Fruit fly (Drosophila melanogaster) whole organism, prepupa: ENCODE measurements around the gene CG6398.

ENCODE experiments used
- CG10631 ChIP-seq: fragments of 200-800 bp; sonication (Bioruptor generic); optimal IDR thresholded peaks from 2 replicates; lab custom pipeline; 2016; ENCODE audit warnings: missing biosample characterization, missing genetic modification characterization
- CG10669 ChIP-seq: fragments of 200-800 bp; sonication (Bioruptor generic); optimal IDR thresholded peaks from 3 replicates; lab custom pipeline; 2018; ENCODE audit warnings: missing biosample characterization, mild to moderate bottlenecking, missing genetic modification characterization, moderate library complexity
- CG11294 ChIP-seq: fragments of 200-800 bp; sonication (Bioruptor generic); IDR thresholded peaks from 2 replicates; pipeline ENCODE4 v1.3.6; 2022; ENCODE audit warnings: missing biosample characterization, missing genetic modification characterization
- CG11762 ChIP-seq: fragments of 200-800 bp; sonication (Bioruptor generic); optimal IDR thresholded peaks from 3 replicates; lab custom pipeline; 2016; ENCODE audit warnings: missing biosample characterization, missing genetic modification characterization; ENCODE audit not compliant: insufficient read depth
- CG11902 ChIP-seq: fragments of 200-800 bp; sonication (Bioruptor generic); optimal IDR thresholded peaks from 3 replicates; lab custom pipeline; 2016; ENCODE audit warnings: missing biosample characterization, missing genetic modification characterization
- CG15336 ChIP-seq: fragments of 200-800 bp; sonication (Bioruptor generic); IDR thresholded peaks from 2 replicates; pipeline ENCODE4 v1.3.6; 2022; ENCODE audit warnings: missing biosample characterization, missing genetic modification characterization
- CG1621 ChIP-seq: fragments of 200-800 bp; sonication (Bioruptor generic); optimal IDR thresholded peaks from 3 replicates; lab custom pipeline; 2018; ENCODE audit warnings: missing biosample characterization, mild to moderate bottlenecking, missing genetic modification characterization
- CG16779 ChIP-seq: fragments of 200-800 bp; sonication (Bioruptor generic); optimal IDR thresholded peaks from 3 replicates; lab custom pipeline; 2017; ENCODE audit warnings: missing biosample characterization, mild to moderate bottlenecking, missing genetic modification characterization
- CG32006 ChIP-seq: fragments of 200-800 bp; sonication (Bioruptor generic); optimal IDR thresholded peaks from 3 replicates; lab custom pipeline; 2017; ENCODE audit warnings: missing biosample characterization, mild to moderate bottlenecking, missing genetic modification characterization
- CG34406 ChIP-seq: fragments of 200-800 bp; sonication (Bioruptor generic); optimal IDR thresholded peaks from 3 replicates; lab custom pipeline; 2016; ENCODE audit warnings: missing biosample characterization, missing genetic modification characterization
- CG3919 ChIP-seq: fragments of 200-800 bp; sonication (Bioruptor generic); optimal IDR thresholded peaks from 3 replicates; lab custom pipeline; 2016; ENCODE audit warnings: missing biosample characterization, missing genetic modification characterization
- CG6163 ChIP-seq: fragments of 200-800 bp; sonication (Bioruptor generic); IDR thresholded peaks from 3 replicates; pipeline ENCODE4 v1.3.6; 2022; ENCODE audit warnings: missing biosample characterization, missing genetic modification characterization
- CG6792 ChIP-seq: fragments of 200-800 bp; sonication (Bioruptor generic); optimal IDR thresholded peaks from 3 replicates; lab custom pipeline; 2016; ENCODE audit warnings: missing biosample characterization, missing genetic modification characterization
- CG6854 ChIP-seq: fragments of 200-800 bp; sonication (Bioruptor generic); optimal IDR thresholded peaks from 2 replicates; lab custom pipeline; 2017; ENCODE audit warnings: missing biosample characterization, mild to moderate bottlenecking, missing genetic modification characterization
- CG7368 ChIP-seq: fragments of 200-800 bp; sonication (Bioruptor generic); optimal IDR thresholded peaks from 3 replicates; lab custom pipeline; 2016; ENCODE audit warnings: missing biosample characterization, missing genetic modification characterization
- CG8119 ChIP-seq: fragments of 200-800 bp; sonication (Bioruptor generic); IDR thresholded peaks from 3 replicates; pipeline ENCODE4 v1.3.6; 2022; ENCODE audit warnings: missing biosample characterization, missing genetic modification characterization
- CG8319 ChIP-seq: fragments of 200-800 bp; sonication (Bioruptor generic); optimal IDR thresholded peaks from 3 replicates; lab custom pipeline; 2016; ENCODE audit warnings: missing biosample characterization, missing genetic modification characterization
- CG8632 ChIP-seq: fragments of 200-800 bp; sonication (Bioruptor generic); optimal IDR thresholded peaks from 3 replicates; lab custom pipeline; 2016; ENCODE audit warnings: missing biosample characterization, missing genetic modification characterization
- CG9139 ChIP-seq: fragments of 200-800 bp; sonication (Bioruptor generic); optimal IDR thresholded peaks from 3 replicates; lab custom pipeline; 2017; ENCODE audit warnings: missing biosample characterization, mild to moderate bottlenecking, missing genetic modification characterization
- Eip75B ChIP-seq: fragments of 200-800 bp; sonication (Bioruptor generic); optimal IDR thresholded peaks from 3 replicates; lab custom pipeline; 2016; ENCODE audit warnings: missing biosample characterization, missing genetic modification characterization
- Eip78C ChIP-seq: fragments of 200-800 bp; sonication (Bioruptor generic); peaks from one replicate; lab custom pipeline; 2016; ENCODE audit warnings: missing biosample characterization, missing genetic modification characterization
- Ets96B ChIP-seq: fragments of 200-800 bp; optimal IDR thresholded peaks from 2 replicates; lab custom pipeline; 2019; ENCODE audit warnings: missing biosample characterization, mild to moderate bottlenecking, missing genetic modification characterization, moderate library complexity
- Gug ChIP-seq: fragments of 200-800 bp; sonication (Bioruptor generic); IDR thresholded peaks from 2 replicates; pipeline ENCODE4 v1.3.6; 2022; ENCODE audit warnings: missing biosample characterization, missing genetic modification characterization
- Hr38 ChIP-seq: sonication (Bioruptor generic); optimal IDR thresholded peaks from 2 replicates; lab custom pipeline; 2016; ENCODE audit warnings: missing biosample characterization, missing genetic modification characterization
- Hr39 ChIP-seq: fragments of 200-800 bp; sonication (Bioruptor generic); optimal IDR thresholded peaks from 2 replicates; lab custom pipeline; 2016; ENCODE audit warnings: missing biosample characterization, missing genetic modification characterization
- Met ChIP-seq: fragments of 200-800 bp; sonication (Bioruptor generic); optimal IDR thresholded peaks from 3 replicates; lab custom pipeline; 2016; ENCODE audit warnings: missing biosample characterization, missing genetic modification characterization
- OdsH ChIP-seq: fragments of 200-800 bp; sonication (Bioruptor generic); optimal IDR thresholded peaks from 3 replicates; lab custom pipeline; 2016; ENCODE audit warnings: missing biosample characterization, missing genetic modification characterization
- Smox ChIP-seq: fragments of 200-800 bp; sonication (Bioruptor generic); optimal IDR thresholded peaks from 3 replicates; lab custom pipeline; 2016; ENCODE audit warnings: missing biosample characterization, missing genetic modification characterization
- Sox102F ChIP-seq: fragments of 200-800 bp; sonication (Bioruptor generic); optimal IDR thresholded peaks from 2 replicates; lab custom pipeline; 2016; ENCODE audit warnings: missing biosample characterization, mild to moderate bottlenecking, missing genetic modification characterization
- Sox14 ChIP-seq: fragments of 200-800 bp; sonication (Bioruptor generic); optimal IDR thresholded peaks from 3 replicates; lab custom pipeline; 2016; ENCODE audit warnings: missing biosample characterization, missing genetic modification characterization
- Sox15 ChIP-seq: fragments of 200-800 bp; sonication (Bioruptor generic); optimal IDR thresholded peaks from 3 replicates; lab custom pipeline; 2016; ENCODE audit warnings: missing biosample characterization, missing genetic modification characterization
- dac ChIP-seq: fragments of 200-800 bp; sonication (Bioruptor generic); optimal IDR thresholded peaks from 2 replicates; lab custom pipeline; 2017; ENCODE audit warnings: missing biosample characterization, mild to moderate bottlenecking, missing genetic modification characterization
- dsx ChIP-seq: fragments of 200-800 bp; optimal IDR thresholded peaks from 3 replicates; lab custom pipeline; 2019; ENCODE audit warnings: missing biosample characterization, mild to moderate bottlenecking, missing genetic modification characterization, moderate library complexity; ENCODE audit not compliant: poor library complexity, severe bottlenecking
- eg ChIP-seq: fragments of 200-800 bp; sonication (Bioruptor generic); IDR thresholded peaks from 3 replicates; pipeline ENCODE4 v1.3.6; 2022; ENCODE audit warnings: missing biosample characterization, missing genetic modification characterization
- esn ChIP-seq: fragments of 200-800 bp; sonication (Bioruptor generic); optimal IDR thresholded peaks from 2 replicates; lab custom pipeline; 2016; ENCODE audit warnings: missing biosample characterization, mild to moderate bottlenecking, missing genetic modification characterization, moderate library complexity
- fd59A ChIP-seq: fragments of 200-800 bp; sonication (Bioruptor generic); optimal IDR thresholded peaks from 2 replicates; lab custom pipeline; 2017; ENCODE audit warnings: missing biosample characterization, mild to moderate bottlenecking, missing genetic modification characterization, missing genetic modification reagents
- fkh ChIP-seq: fragments of 200-800 bp; sonication (Bioruptor generic); optimal IDR thresholded peaks from 3 replicates; lab custom pipeline; 2017; ENCODE audit warnings: missing biosample characterization, mild to moderate bottlenecking, missing genetic modification characterization, moderate library complexity
- net ChIP-seq: fragments of 200-800 bp; sonication (Bioruptor generic); optimal IDR thresholded peaks from 3 replicates; lab custom pipeline; 2016; ENCODE audit warnings: missing biosample characterization, missing genetic modification characterization
- pdm3 ChIP-seq: fragments of 200-800 bp; sonication (Bioruptor generic); optimal IDR thresholded peaks from 3 replicates; lab custom pipeline; 2016; ENCODE audit warnings: missing biosample characterization, missing genetic modification characterization
- salr ChIP-seq, 2 experiments: fragments of 200-800 bp; sonication (Bioruptor generic); optimal IDR thresholded peaks; 3 replicates each; lab custom pipeline; 2016 to 2018; ENCODE audit warnings: missing biosample characterization in 2 of 2, missing genetic modification characterization in 2 of 2, mild to moderate bottlenecking in 1 of 2
- ss ChIP-seq, 2 experiments: fragments of 200-800 bp; sonication (Bioruptor generic); optimal IDR thresholded peaks; 2 replicates in 1 of 2; 3 replicates in 1 of 2; lab custom pipeline; 2017 to 2018; ENCODE audit warnings: mild to moderate bottlenecking in 2 of 2, missing biosample characterization in 2 of 2, missing genetic modification characterization in 2 of 2, moderate library complexity in 1 of 2
- svp ChIP-seq: fragments of 200-800 bp; sonication (Bioruptor generic); peaks from one replicate; lab custom pipeline; 2016; ENCODE audit warnings: missing biosample characterization, missing genetic modification characterization
- topi ChIP-seq: fragments of 200-800 bp; sonication (Bioruptor generic); optimal IDR thresholded peaks from 3 replicates; lab custom pipeline; 2016; ENCODE audit warnings: missing biosample characterization, missing genetic modification characterization

The CG6398 gene

DNA sequence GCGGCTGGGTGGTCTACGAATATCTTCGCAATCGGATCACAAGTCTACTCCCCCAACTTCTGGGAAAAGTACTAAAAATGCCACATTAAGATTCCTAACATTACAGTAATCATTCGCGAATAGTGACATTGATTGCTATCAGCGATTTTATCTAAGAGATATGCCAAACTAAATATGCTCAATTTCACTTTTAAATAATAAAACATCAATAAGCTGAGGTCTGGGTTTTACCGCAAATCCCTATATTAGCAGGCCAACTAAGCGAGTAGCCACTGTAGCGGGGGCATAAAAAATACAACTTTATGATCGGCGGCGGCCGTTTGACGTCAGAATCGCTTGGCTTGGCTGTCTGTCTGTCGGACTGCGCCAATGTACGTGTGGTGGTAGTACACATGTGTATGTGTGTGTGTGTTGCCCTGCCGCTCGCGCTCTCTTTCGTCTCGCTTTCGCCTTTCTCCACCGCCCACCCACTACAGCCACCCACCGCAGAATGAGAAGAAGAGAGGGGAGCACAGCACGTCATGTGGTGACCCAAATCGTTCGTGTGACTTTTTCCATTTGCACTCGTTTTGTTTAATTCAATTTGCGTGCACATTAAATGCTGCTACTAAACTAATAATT is 49.8 kb downstream of the CG6398 start (continued):
- TF ChIP-seq Sox14 (peak; percentile 94), eg (peak; percentile 97), CG8632 (GFP tag; lab: Kevin White, UChicago) (peak; percentile 87), CG6792 (peak; percentile 88), dsx (GFP tag; lab: Kevin White, UChicago) (peak; percentile 75), CG7368 (GFP tag; lab: Kevin White, UChicago) (peak; percentile 79), CG3919 (GFP tag; lab: Kevin White, UChicago) (peak; percentile 85), fd59A (GFP tag; lab: Kevin White, UChicago) (peak; percentile 76), CG34406 (GFP tag; lab: Kevin White, UChicago) (peak; percentile 85), CG6163 (GFP tag; lab: Robert Waterston, UW) (peak; percentile 92), Gug (GFP tag; lab: Robert Waterston, UW) (peak; percentile 89), CG10669 (GFP tag; lab: Kevin White, UChicago) (peak; percentile 77), Met (GFP tag; lab: Kevin White, UChicago) (peak; percentile 95), CG11762 (GFP tag; lab: Kevin White, UChicago) (peak; percentile 80), CG15336 (peak; percentile 89), CG8119 (GFP tag; lab: Robert Waterston, UW) (peak; percentile 92), CG6854 (GFP tag; lab: Kevin White, UChicago) (peak; percentile 65)

DNA sequence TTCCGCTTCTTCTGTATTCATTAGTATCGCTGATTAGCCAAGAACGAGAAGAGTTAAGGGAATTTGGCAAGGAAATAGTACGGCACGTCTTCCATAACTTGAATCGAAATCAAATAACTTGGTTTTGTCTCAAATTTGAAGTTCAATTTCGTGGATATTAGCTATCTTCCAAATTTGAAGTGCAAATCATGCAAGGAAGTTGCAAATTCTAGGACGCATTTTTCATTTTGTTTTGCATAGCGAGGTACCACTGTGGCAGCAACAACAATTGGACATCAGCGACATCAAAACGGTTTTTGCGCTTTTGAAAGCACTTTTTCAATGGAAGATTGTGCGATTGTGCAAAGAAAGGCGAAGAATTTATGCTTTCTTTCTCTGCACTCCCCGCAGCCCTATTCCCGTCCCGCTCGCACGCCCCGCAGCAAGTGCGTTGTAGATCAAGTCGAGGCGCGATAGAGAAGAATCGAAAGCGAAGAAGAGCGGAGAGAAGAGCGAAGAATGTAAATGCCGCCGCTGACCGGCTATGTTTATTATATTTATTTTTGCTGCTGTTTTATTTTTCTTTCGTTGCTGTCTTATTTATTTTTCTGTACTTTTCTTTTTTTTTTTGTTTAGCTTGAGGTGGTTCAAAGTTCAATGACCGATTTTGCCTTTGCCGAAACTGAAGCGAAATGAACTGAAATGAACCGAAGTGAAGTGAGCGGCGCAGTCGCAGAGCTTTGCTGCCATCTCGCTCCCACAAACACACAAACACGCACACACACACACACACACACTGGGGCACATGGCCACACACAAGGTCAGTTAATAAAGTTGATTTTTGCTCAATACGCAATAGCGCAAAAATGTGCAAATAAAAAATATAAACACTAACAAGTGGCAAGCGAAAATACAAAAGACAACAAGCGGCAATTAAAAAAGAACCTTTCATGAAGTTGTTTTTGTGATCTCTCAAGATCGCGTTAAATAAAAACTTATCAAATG is 50.8 kb downstream of the CG6398 start:
- TF ChIP-seq CG11762 (GFP tag; lab: Kevin White, UChicago) = peak; percentile 25
- peak; percentile 50 for TF ChIP-seq CG11902 (GFP tag; lab: Kevin White, UChicago)
- TF ChIP-seq CG6854 (GFP tag; lab: Kevin White, UChicago) = no peak
- TF ChIP-seq esn (GFP tag; lab: Kevin White, UChicago) = peak; percentile 78
- peak; percentile 62 for TF ChIP-seq CG7368 (GFP tag; lab: Kevin White, UChicago)
- peak; percentile 44 for TF ChIP-seq CG8319 (GFP tag; lab: Kevin White, UChicago)
- TF ChIP-seq Sox102F (GFP tag; lab: Kevin White, UChicago) = peak; percentile 68
- peak; percentile 88 for TF ChIP-seq Hr39 (GFP tag; lab: Kevin White, UChicago)
- peak; percentile 80 for TF ChIP-seq pdm3 (GFP tag; lab: Kevin White, UChicago)
- peak; percentile 85 for TF ChIP-seq eg
- peak; percentile 51 for TF ChIP-seq CG10631
- TF ChIP-seq CG9139 (GFP tag; lab: Kevin White, UChicago) = no peak
- peak in 1 of 2 experiments; percentile 59 for TF ChIP-seq salr (GFP tag; optimal IDR thresholded peaks at IDR 0.05; lab: Kevin White, UChicago)
- peak; percentile 14 for TF ChIP-seq fkh (GFP tag; lab: Kevin White, UChicago)
- peak; percentile 75 for TF ChIP-seq CG6163 (GFP tag; lab: Robert Waterston, UW)
- peak; percentile 18 to 44 for TF ChIP-seq ss (GFP tag; optimal IDR thresholded peaks at IDR 0.05; lab: Kevin White, UChicago)
- TF ChIP-seq CG10669 (GFP tag; lab: Kevin White, UChicago) = peak; percentile 38
- peak; percentile 67 for TF ChIP-seq OdsH (GFP tag; lab: Kevin White, UChicago)
- TF ChIP-seq net (GFP tag; lab: Kevin White, UChicago) = peak; percentile 65
- peak; percentile 73 for TF ChIP-seq CG15336
- TF ChIP-seq CG11294 (GFP tag; lab: Robert Waterston, UW) = peak; percentile 81
- peak; percentile 73 for TF ChIP-seq Gug (GFP tag; lab: Robert Waterston, UW)
- TF ChIP-seq dac (GFP tag; lab: Kevin White, UChicago) = peak; percentile 15
- TF ChIP-seq Smox = peak; percentile 73
- peak; percentile 71 for TF ChIP-seq CG3919 (GFP tag; lab: Kevin White, UChicago)
- TF ChIP-seq Sox15 (GFP tag; lab: Kevin White, UChicago) = peak; percentile 44
- TF ChIP-seq dsx (GFP tag; lab: Kevin White, UChicago) = peak; percentile 8
- TF ChIP-seq fd59A (GFP tag; lab: Kevin White, UChicago) = peak; percentile 14
- peak; percentile 77 for TF ChIP-seq Met (GFP tag; lab: Kevin White, UChicago)
- peak; percentile 85 for TF ChIP-seq Eip78C
- peak; percentile 80 for TF ChIP-seq CG32006 (GFP tag; lab: Kevin White, UChicago)
- no peak for TF ChIP-seq Hr38 (GFP tag; lab: Kevin White, UChicago)
- peak; percentile 37 for TF ChIP-seq CG34406 (GFP tag; lab: Kevin White, UChicago)
- TF ChIP-seq CG16779 (tag; lab: Kevin White, UChicago) = no peak
- TF ChIP-seq svp (GFP tag; lab: Kevin White, UChicago) = peak; percentile 96
- peak; percentile 16 for TF ChIP-seq Ets96B (tag; lab: Kevin White, UChicago)
- peak; percentile 14 for TF ChIP-seq CG1621
- peak; percentile 30 for TF ChIP-seq CG8632 (GFP tag; lab: Kevin White, UChicago)
- peak; percentile 78 for TF ChIP-seq topi (GFP tag; lab: Kevin White, UChicago)
- TF ChIP-seq Eip75B = no peak
